Worm (Caenorhabditis elegans) whole organism, L2 larva: Measurements from ENCODE around the gene T13C2.7.

Experiments
- nhr-237 ChIP-seq: fragments of 150-350 bp; optimal IDR thresholded peaks from 2 replicates; lab custom pipeline; 2014; ENCODE audit warnings: missing biosample characterization, missing genetic modification characterization
- nhr-77 ChIP-seq: fragments of 150-350 bp; optimal IDR thresholded peaks from 2 replicates; lab custom pipeline; 2014; ENCODE audit warnings: missing biosample characterization, missing genetic modification characterization

ce11 chrII:6801262-6801661, 22.1 kb downstream of the T13C2.7 start:
- TF ChIP-seq nhr-77 (tag; lab: Kevin White, UChicago) = no peak
- no peak for TF ChIP-seq nhr-237 (tag; lab: Kevin White, UChicago)
